Worm (Caenorhabditis elegans) whole organism, L3 larva: ENCODE results near the gene C14C11.1.

ENCODE experiments used
- R02D3.7 ChIP-seq: fragments of 150-350 bp; optimal IDR thresholded peaks from 2 replicates; lab custom pipeline; 2014; ENCODE audit warnings: missing biosample characterization, missing genetic modification characterization
- aly-2 ChIP-seq: fragments of 150-350 bp; optimal IDR thresholded peaks from 2 replicates; lab custom pipeline; 2014; ENCODE audit warnings: missing biosample characterization, missing genetic modification characterization
- ama-1 ChIP-seq: fragments of 150-350 bp; optimal IDR thresholded peaks from 2 replicates; lab custom pipeline; 2018
- ceh-16 ChIP-seq: sonication (generic microtip); optimal IDR thresholded peaks from 2 replicates; lab custom pipeline; 2017; ENCODE audit warnings: missing biosample characterization, missing genetic modification characterization
- ceh-28 ChIP-seq: fragments of 150-350 bp; optimal IDR thresholded peaks from 2 replicates; lab custom pipeline; 2014; ENCODE audit warnings: missing biosample characterization, missing genetic modification reagents, missing genetic modification characterization
- ceh-82 ChIP-seq: fragments of 150-350 bp; optimal IDR thresholded peaks from 2 replicates; lab custom pipeline; 2014; ENCODE audit warnings: missing biosample characterization, missing genetic modification characterization
- ceh-9 ChIP-seq: sonication (generic microtip); optimal IDR thresholded peaks from 2 replicates; lab custom pipeline; 2018; ENCODE audit warnings: missing biosample characterization, missing genetic modification characterization
- daf-12 ChIP-seq: fragments of 150-350 bp; optimal IDR thresholded peaks from 2 replicates; lab custom pipeline; 2014; ENCODE audit warnings: missing biosample characterization, missing genetic modification reagents, missing genetic modification characterization
- egl-27 ChIP-seq: sonication (generic microtip); optimal IDR thresholded peaks from 4 replicates; lab custom pipeline; 2017; ENCODE audit warnings: missing biosample characterization, missing genetic modification reagents, missing genetic modification characterization
- elt-2 ChIP-seq: sonication (generic microtip); optimal IDR thresholded peaks from 2 replicates; lab custom pipeline; 2016; ENCODE audit warnings: missing genetic modification reagents, mild to moderate bottlenecking, missing genetic modification characterization, missing compliant biosample characterization
- fkh-2 ChIP-seq: fragments of 150-350 bp; optimal IDR thresholded peaks from 2 replicates; lab custom pipeline; 2014; ENCODE audit warnings: missing biosample characterization, missing genetic modification reagents, missing genetic modification characterization
- fos-1 ChIP-seq: fragments of 150-350 bp; optimal IDR thresholded peaks from 2 replicates; lab custom pipeline; 2014; ENCODE audit warnings: missing biosample characterization, missing genetic modification characterization
- hmg-11 ChIP-seq: sonication (generic microtip); optimal IDR thresholded peaks from 2 replicates; lab custom pipeline; 2016; ENCODE audit warnings: missing genetic modification characterization, missing compliant biosample characterization
- jun-1 ChIP-seq: fragments of 150-350 bp; optimal IDR thresholded peaks from 2 replicates; lab custom pipeline; 2014; ENCODE audit warnings: missing biosample characterization, missing genetic modification reagents, missing genetic modification characterization
- lin-15B ChIP-seq: fragments of 150-350 bp; optimal IDR thresholded peaks from 2 replicates; lab custom pipeline; 2014; ENCODE audit warnings: missing biosample characterization, missing genetic modification characterization
- lin-39 ChIP-seq: fragments of 150-350 bp; optimal IDR thresholded peaks from 2 replicates; lab custom pipeline; 2018; ENCODE audit warnings: missing biosample characterization, missing genetic modification reagents, missing genetic modification characterization
- mdl-1 ChIP-seq: fragments of 150-350 bp; optimal IDR thresholded peaks from 2 replicates; lab custom pipeline; 2014; ENCODE audit warnings: missing biosample characterization, missing genetic modification characterization
- mml-1 ChIP-seq: fragments of 150-350 bp; sonication (generic microtip); optimal IDR thresholded peaks from 3 replicates; lab custom pipeline; 2014; ENCODE audit warnings: missing biosample characterization, missing genetic modification characterization
- nfya-1 ChIP-seq: sonication (generic microtip); optimal IDR thresholded peaks from 2 replicates; lab custom pipeline; 2017; ENCODE audit warnings: missing genetic modification characterization, mild to moderate bottlenecking, missing compliant biosample characterization, antibody characterized with exemption, moderate library complexity; ENCODE audit not compliant: insufficient read depth
- nhr-11 ChIP-seq: fragments of 150-350 bp; optimal IDR thresholded peaks from 2 replicates; lab custom pipeline; 2014; ENCODE audit warnings: missing biosample characterization, missing genetic modification characterization
- nhr-23 ChIP-seq: fragments of 150-350 bp; optimal IDR thresholded peaks from 2 replicates; lab custom pipeline; 2014; ENCODE audit warnings: missing biosample characterization, missing genetic modification reagents, missing genetic modification characterization
- nhr-237 ChIP-seq: fragments of 150-350 bp; optimal IDR thresholded peaks from 2 replicates; lab custom pipeline; 2014; ENCODE audit warnings: missing biosample characterization, missing genetic modification characterization
- nhr-25 ChIP-seq: sonication (generic microtip); optimal IDR thresholded peaks from 2 replicates; lab custom pipeline; 2017; ENCODE audit warnings: missing biosample characterization, missing genetic modification characterization
- nhr-28 ChIP-seq: fragments of 150-350 bp; optimal IDR thresholded peaks from 2 replicates; lab custom pipeline; 2014; ENCODE audit warnings: missing biosample characterization, missing genetic modification characterization
- nhr-76 ChIP-seq: fragments of 150-350 bp; sonication (generic microtip); optimal IDR thresholded peaks from 5 replicates; lab custom pipeline; 2014; ENCODE audit warnings: missing biosample characterization, missing genetic modification characterization
- nhr-77 ChIP-seq: fragments of 150-350 bp; optimal IDR thresholded peaks from 2 replicates; lab custom pipeline; 2014; ENCODE audit warnings: missing biosample characterization, missing genetic modification characterization
- pha-4 ChIP-seq: fragments of 150-350 bp; optimal IDR thresholded peaks from 2 replicates; lab custom pipeline; 2014; ENCODE audit warnings: missing biosample characterization, missing genetic modification reagents, missing genetic modification characterization
- pqm-1 ChIP-seq: fragments of 150-350 bp; optimal IDR thresholded peaks from 2 replicates; lab custom pipeline; 2017; ENCODE audit warnings: missing biosample characterization, missing genetic modification characterization, inconsistent platforms
- sea-2 ChIP-seq: fragments of 150-350 bp; sonication (generic microtip); optimal IDR thresholded peaks from 4 replicates; lab custom pipeline; 2014; ENCODE audit warnings: missing biosample characterization, missing genetic modification reagents, missing genetic modification characterization
- snpc-4 ChIP-seq: fragments of 150-350 bp; optimal IDR thresholded peaks from 2 replicates; lab custom pipeline; 2014; ENCODE audit warnings: missing biosample characterization, missing genetic modification characterization
- tbx-2 ChIP-seq: sonication (generic microtip); optimal IDR thresholded peaks from 2 replicates; lab custom pipeline; 2016; ENCODE audit warnings: mild to moderate bottlenecking, missing genetic modification characterization, missing compliant biosample characterization
- unc-39 ChIP-seq: sonication (generic microtip); optimal IDR thresholded peaks from 4 replicates; lab custom pipeline; 2017; ENCODE audit warnings: missing biosample characterization, missing genetic modification characterization
- unc-62 ChIP-seq: fragments of 150-350 bp; sonication (generic microtip); optimal IDR thresholded peaks from 4 replicates; lab custom pipeline; 2014; ENCODE audit warnings: missing biosample characterization, missing genetic modification reagents, missing genetic modification characterization
- zag-1 ChIP-seq: fragments of 150-350 bp; optimal IDR thresholded peaks from 2 replicates; lab custom pipeline; 2014; ENCODE audit warnings: missing biosample characterization, missing genetic modification characterization
- ztf-4 ChIP-seq: fragments of 150-350 bp; optimal IDR thresholded peaks from 2 replicates; lab custom pipeline; 2014; ENCODE audit warnings: missing biosample characterization, missing genetic modification characterization

C14C11.1 gene

DNA sequence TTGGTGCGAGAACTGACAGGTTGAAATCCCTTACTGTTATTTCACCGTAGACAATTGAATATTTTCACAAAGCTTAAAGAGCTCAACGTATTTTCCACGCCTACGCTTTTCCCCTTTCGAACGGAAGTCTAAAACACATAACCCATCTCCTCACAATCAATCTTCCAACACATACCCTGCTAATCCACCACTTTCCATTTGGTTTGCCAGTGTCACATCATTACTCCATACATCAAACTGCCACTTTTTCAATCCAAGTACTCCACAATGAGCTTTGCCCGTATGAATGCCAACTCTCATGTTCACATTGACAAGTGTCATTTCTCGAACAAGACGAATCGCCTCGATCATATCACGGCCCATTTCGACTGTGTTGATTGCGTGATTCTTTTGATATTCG is 35.4 kb upstream of the C14C11.1 start:
- TF ChIP-seq fos-1 (no peak), unc-62 (GFP tag; lab: Kevin White, UChicago) (peak; percentile 72), lin-39 (tag; lab: Kevin White, UChicago) (peak; percentile 39), nhr-28 (tag; lab: Kevin White, UChicago) (no peak), nhr-77 (tag; lab: Kevin White, UChicago) (no peak)

DNA sequence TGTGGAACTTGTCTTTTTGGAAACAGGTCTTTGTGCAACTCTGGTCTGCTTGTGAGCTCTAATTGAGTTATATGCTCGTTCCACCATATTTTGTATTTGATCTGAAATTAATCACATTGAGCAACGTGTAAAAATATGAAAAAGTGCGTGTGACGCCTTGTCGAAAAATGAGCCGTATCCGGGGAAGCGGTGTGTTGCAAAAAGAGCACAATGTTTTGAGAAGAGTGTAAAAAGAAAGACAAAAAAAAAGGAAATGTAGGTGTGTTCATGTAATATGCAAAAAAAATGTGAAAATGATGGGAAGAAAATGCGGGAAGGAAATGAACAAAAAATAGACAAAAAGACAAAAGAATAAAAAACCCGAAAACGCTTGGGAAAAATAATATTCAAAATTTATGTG is 32.6 kb upstream of the C14C11.1 start, which contains the start of gene acy-4:
acy-4 (minus strand) TSS at position 101 of the 400 bp plus-strand sequence.
- TF ChIP-seq zag-1 (tag; lab: Kevin White, UChicago): no peak
- no peak for TF ChIP-seq lin-15B
- TF ChIP-seq nhr-77 (tag; lab: Kevin White, UChicago): no peak
- TF ChIP-seq nhr-11: no peak
- no peak for TF ChIP-seq daf-12 (tag; lab: Kevin White, UChicago)

DNA sequence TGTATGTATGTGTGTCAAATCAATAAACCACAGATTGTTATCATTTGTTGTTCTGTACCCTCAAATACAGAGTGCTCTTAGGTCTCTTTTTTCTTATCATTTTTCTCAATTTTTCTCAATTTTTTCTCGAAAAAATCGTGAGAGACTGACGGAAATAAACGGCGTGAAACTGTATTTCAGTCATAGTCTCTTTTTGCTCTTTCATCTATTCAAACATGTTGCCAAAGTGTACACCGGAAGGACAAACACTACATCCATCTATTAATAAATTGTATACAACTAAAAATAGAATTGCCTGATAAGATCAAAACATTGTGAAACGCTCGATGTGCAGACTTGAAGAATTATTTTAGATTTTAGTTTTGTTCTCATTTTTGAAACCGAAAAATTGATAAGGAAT is 29.0 kb upstream of the C14C11.1 start:
- TF ChIP-seq elt-2 (tag; lab: Kevin White, UChicago) (peak; percentile 82), pqm-1 (tag; lab: Kevin White, UChicago) (peak; percentile 38), ztf-4 (tag; lab: Kevin White, UChicago) (no peak), fkh-2 (tag; lab: Kevin White, UChicago) (no peak)
- TF ChIP-seq, all 47 proteins: peak for 2

DNA sequence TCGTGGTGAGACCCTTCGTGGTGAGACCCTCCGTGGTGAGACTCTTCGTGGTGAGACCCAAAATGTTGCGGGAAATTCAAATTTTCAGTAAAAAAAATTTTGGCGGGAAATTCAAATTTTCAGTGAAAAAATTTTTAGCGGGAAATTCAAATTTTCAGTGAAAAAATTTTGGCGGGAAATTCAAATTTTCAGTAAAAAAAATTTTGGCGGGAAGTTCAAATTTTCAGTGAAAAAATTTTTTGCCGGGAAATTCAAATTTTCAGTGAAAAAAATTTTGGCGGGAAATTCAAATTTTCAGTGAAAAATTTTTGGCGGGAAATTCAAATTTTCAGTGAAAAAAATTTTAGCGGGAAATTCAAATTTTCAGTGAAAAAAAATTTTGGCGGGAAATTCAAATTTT is 23.3 kb upstream of the C14C11.1 start:
- TF ChIP-seq lin-15B: peak; percentile 27
- TF ChIP-seq, all 47 proteins: peak for 1; not testable (repeated sequence) for 46

DNA sequence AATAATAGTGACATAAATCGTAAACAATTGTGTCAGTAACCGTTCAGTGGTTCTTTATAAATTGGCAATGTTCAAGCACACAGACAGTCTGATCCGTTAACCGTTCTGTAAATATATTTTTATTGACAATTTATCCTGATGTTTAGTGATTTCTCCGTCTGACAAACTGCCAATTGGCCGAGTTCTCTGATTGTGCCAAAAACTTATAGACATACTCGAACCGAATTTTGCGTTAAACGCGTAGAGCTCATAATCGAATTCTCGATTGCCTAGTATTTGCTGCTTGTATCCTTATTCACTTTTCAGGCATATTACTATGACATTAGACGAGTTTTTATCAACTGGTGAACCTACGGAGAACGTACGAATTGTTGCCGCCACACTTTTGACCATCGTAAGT is 19.2 kb upstream of the C14C11.1 start, which contains the start of gene srx-117:
srx-117 (plus strand) TSS at position 301 of the 400 bp plus-strand sequence.
- TF ChIP-seq unc-39 (tag; lab: Kevin White, UChicago) (no peak), snpc-4 (tag; lab: Kevin White, UChicago) (no peak), mdl-1 (tag; lab: Kevin White, UChicago) (no peak), ceh-9 (no peak), ama-1 (no peak), pha-4 (tag; lab: Kevin White, UChicago) (no peak), lin-15B (no peak), lin-39 (tag; lab: Kevin White, UChicago) (no peak), nhr-23 (tag; lab: Kevin White, UChicago) (no peak), R02D3.7 (tag; lab: Kevin White, UChicago) (no peak), ztf-4 (tag; lab: Kevin White, UChicago) (no peak), jun-1 (tag; lab: Kevin White, UChicago) (no peak), unc-62 (GFP tag; lab: Kevin White, UChicago) (no peak), tbx-2 (tag; lab: Kevin White, UChicago) (no peak), sea-2 (GFP tag; lab: Kevin White, UChicago) (no peak), ceh-82 (tag; lab: Kevin White, UChicago) (no peak), pqm-1 (tag; lab: Kevin White, UChicago) (no peak), hmg-11 (tag; lab: Kevin White, UChicago) (no peak)

DNA sequence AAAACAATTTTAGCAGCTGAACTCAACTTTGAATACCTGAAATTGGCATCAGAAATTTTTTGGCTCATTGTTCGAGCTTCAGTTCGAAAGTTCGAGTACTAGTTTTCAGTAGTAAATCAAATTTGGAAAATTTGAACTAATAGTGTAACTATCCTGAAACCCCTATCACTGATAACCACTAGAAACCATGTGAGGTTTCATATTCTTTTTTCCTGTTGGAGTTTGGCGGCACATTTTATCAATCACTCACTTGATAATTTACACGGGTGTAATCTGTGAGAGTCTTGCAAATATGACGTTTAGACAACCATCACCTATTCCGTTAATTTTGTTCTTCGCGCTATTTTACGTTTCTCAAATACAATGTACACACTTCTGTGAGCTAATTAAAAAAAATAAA is 16.1 kb upstream of the C14C11.1 start, which contains the start of gene C14C11.4:
C14C11.4 (plus strand) TSS at position 252 of the 400 bp plus-strand sequence.
- TF ChIP-seq ama-1: no peak
- TF ChIP-seq ceh-16 (tag; lab: Kevin White, UChicago): no peak
- TF ChIP-seq nhr-237 (tag; lab: Kevin White, UChicago): no peak
- no peak for TF ChIP-seq nhr-25 (tag; lab: Kevin White, UChicago)
- no peak for TF ChIP-seq lin-15B
- TF ChIP-seq mml-1 (tag; lab: Kevin White, UChicago): no peak
- no peak for TF ChIP-seq nhr-76
- no peak for TF ChIP-seq nfya-1 (tag; lab: Kevin White, UChicago)
- no peak for TF ChIP-seq ceh-28 (tag; lab: Kevin White, UChicago)
- TF ChIP-seq pqm-1 (tag; lab: Kevin White, UChicago): peak; percentile 41
- no peak for TF ChIP-seq egl-27 (tag; lab: Kevin White, UChicago)
- no peak for TF ChIP-seq fos-1
- TF ChIP-seq aly-2 (tag; lab: Kevin White, UChicago): no peak
- peak; percentile 72 for TF ChIP-seq elt-2 (tag; lab: Kevin White, UChicago)
- TF ChIP-seq ceh-9: no peak
- TF ChIP-seq daf-12 (tag; lab: Kevin White, UChicago): no peak
